Worm (Caenorhabditis elegans) whole organism, L3 larva: ENCODE results near the gene fbxa-100.

Experiments used
- R02D3.7 ChIP-seq: fragments of 150-350 bp; optimal IDR thresholded peaks from 2 replicates; lab custom pipeline; 2014; ENCODE audit warnings: missing biosample characterization, missing genetic modification characterization
- ZK546.5 ChIP-seq: sonication (generic microtip); optimal IDR thresholded peaks from 2 replicates; lab custom pipeline; 2017; ENCODE audit warnings: missing biosample characterization, missing genetic modification characterization
- ama-1 ChIP-seq: fragments of 150-350 bp; optimal IDR thresholded peaks from 2 replicates; lab custom pipeline; 2018
- ceh-9 ChIP-seq: sonication (generic microtip); optimal IDR thresholded peaks from 2 replicates; lab custom pipeline; 2018; ENCODE audit warnings: missing biosample characterization, missing genetic modification characterization
- egl-27 ChIP-seq: sonication (generic microtip); optimal IDR thresholded peaks from 4 replicates; lab custom pipeline; 2017; ENCODE audit warnings: missing biosample characterization, missing genetic modification reagents, missing genetic modification characterization
- elt-1 ChIP-seq: fragments of 150-350 bp; optimal IDR thresholded peaks from 2 replicates; lab custom pipeline; 2014; ENCODE audit warnings: missing biosample characterization, missing genetic modification characterization
- elt-3 ChIP-seq, 3 experiments: fragments of 150-350 bp in 1 of 3; sonication (generic microtip) in 2 of 3; optimal IDR thresholded peaks; 2 replicates in 2 of 3; 4 replicates in 1 of 3; lab custom pipeline; 2014 to 2017; ENCODE audit warnings: missing biosample characterization in 3 of 3, missing genetic modification characterization in 3 of 3
- fkh-2 ChIP-seq: fragments of 150-350 bp; optimal IDR thresholded peaks from 2 replicates; lab custom pipeline; 2014; ENCODE audit warnings: missing biosample characterization, missing genetic modification reagents, missing genetic modification characterization
- mdl-1 ChIP-seq: fragments of 150-350 bp; optimal IDR thresholded peaks from 2 replicates; lab custom pipeline; 2014; ENCODE audit warnings: missing biosample characterization, missing genetic modification characterization
- nhr-11 ChIP-seq: fragments of 150-350 bp; optimal IDR thresholded peaks from 2 replicates; lab custom pipeline; 2014; ENCODE audit warnings: missing biosample characterization, missing genetic modification characterization
- nhr-12 ChIP-seq: fragments of 150-350 bp; optimal IDR thresholded peaks from 2 replicates; lab custom pipeline; 2014; ENCODE audit warnings: missing biosample characterization, missing genetic modification characterization
- nhr-28 ChIP-seq: fragments of 150-350 bp; optimal IDR thresholded peaks from 2 replicates; lab custom pipeline; 2014; ENCODE audit warnings: missing biosample characterization, missing genetic modification characterization
- snpc-4 ChIP-seq: fragments of 150-350 bp; optimal IDR thresholded peaks from 2 replicates; lab custom pipeline; 2014; ENCODE audit warnings: missing biosample characterization, missing genetic modification characterization
- unc-62 ChIP-seq: fragments of 150-350 bp; sonication (generic microtip); optimal IDR thresholded peaks from 4 replicates; lab custom pipeline; 2014; ENCODE audit warnings: missing biosample characterization, missing genetic modification reagents, missing genetic modification characterization

DNA sequence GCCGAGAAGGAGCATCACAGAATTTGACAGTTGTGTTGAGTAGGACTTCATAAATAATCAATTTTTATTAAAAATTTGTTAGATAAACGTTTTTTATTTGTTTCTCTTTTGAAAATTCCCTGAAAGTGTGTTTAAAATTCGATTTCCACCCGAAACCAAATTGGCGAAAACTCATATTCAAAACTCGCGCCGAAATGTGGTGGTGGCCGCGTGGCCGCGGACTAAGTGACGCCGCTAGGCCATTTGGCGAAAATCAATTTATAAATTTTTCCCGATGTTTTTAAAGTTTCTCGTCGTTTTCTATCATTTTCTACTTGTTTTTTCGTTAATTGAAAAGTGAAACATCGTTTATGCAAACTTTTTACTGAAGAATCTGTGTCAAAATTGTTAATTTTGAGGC, 39.3 kb downstream of the fbxa-100 start:
- TF ChIP-seq egl-27 (tag; lab: Kevin White, UChicago) (no peak), elt-3 (tag; optimal IDR thresholded peaks at IDR 0.05; lab: Kevin White, UChicago) (no peak), elt-1 (no peak), mdl-1 (tag; lab: Kevin White, UChicago) (no peak), R02D3.7 (tag; lab: Kevin White, UChicago) (no peak), nhr-11 (tag; lab: Kevin White, UChicago) (no peak), ZK546.5 (tag; lab: Kevin White, UChicago) (no peak), ama-1 (no peak), nhr-12 (tag; lab: Kevin White, UChicago) (no peak), fkh-2 (tag; lab: Kevin White, UChicago) (no peak), snpc-4 (tag; lab: Kevin White, UChicago) (no peak), unc-62 (GFP tag; lab: Kevin White, UChicago) (no peak), ceh-9 (tag; lab: Kevin White, UChicago) (no peak), nhr-28 (tag; lab: Kevin White, UChicago) (no peak)
